Worm (Caenorhabditis elegans) whole organism, midembryonic: ENCODE data around the gene ddx-23.
A peak's percentile ranks its signal among the peaks of the same experiment; 100 is the strongest.

Experiments used
- T22C8.4 ChIP-seq: fragments of 200-800 bp; sonication (Bioruptor generic); IDR thresholded peaks from 2 replicates; pipeline ENCODE4 v1.3.6; 2022; ENCODE audit warnings: missing genetic modification characterization, missing compliant biosample characterization
- cog-1 ChIP-seq: sonication (generic microtip); optimal IDR thresholded peaks from 2 replicates; lab custom pipeline; 2016; ENCODE audit warnings: missing genetic modification characterization, missing compliant biosample characterization
- flt-1 ChIP-seq: fragments of 200-800 bp; sonication (Bioruptor generic); IDR thresholded peaks from 2 replicates; pipeline ENCODE4 v1.3.6; 2022; ENCODE audit warnings: missing genetic modification characterization, missing compliant biosample characterization
- klf-2 ChIP-seq: fragments of 200-800 bp; sonication (Bioruptor generic); conservative IDR thresholded peaks from 2 replicates; pipeline ENCODE4 v1.3.6; 2022; ENCODE audit warnings: missing genetic modification reagents, missing genetic modification characterization, missing compliant biosample characterization
- med-1 ChIP-seq: sonication (generic microtip); optimal IDR thresholded peaks from 2 replicates; lab custom pipeline; 2017; ENCODE audit warnings: missing genetic modification characterization, mild to moderate bottlenecking, missing compliant biosample characterization, antibody characterized with exemption, missing genetic modification reagents; ENCODE audit not compliant: insufficient read depth
- ref-1 ChIP-seq: fragments of 200-800 bp; sonication (Bioruptor generic); conservative IDR thresholded peaks from 2 replicates; pipeline ENCODE4 v1.3.6; 2022; ENCODE audit warnings: missing genetic modification reagents, missing genetic modification characterization, missing compliant biosample characterization
- tab-1 ChIP-seq: fragments of 200-800 bp; sonication (Bioruptor generic); IDR thresholded peaks from 2 replicates; pipeline ENCODE4 v1.3.6; 2022; ENCODE audit warnings: missing genetic modification characterization, missing compliant biosample characterization
- ztf-23 ChIP-seq: fragments of 200-800 bp; sonication (Bioruptor generic); IDR thresholded peaks from 2 replicates; pipeline ENCODE4 v1.3.6; 2022; ENCODE audit warnings: missing genetic modification reagents, missing genetic modification characterization, missing compliant biosample characterization
- ztf-29 ChIP-seq: fragments of 200-800 bp; sonication (Bioruptor generic); IDR thresholded peaks from 2 replicates; pipeline ENCODE4 v1.3.6; 2022; ENCODE audit warnings: missing genetic modification reagents, missing genetic modification characterization, missing compliant biosample characterization

Gene ddx-23

DNA sequence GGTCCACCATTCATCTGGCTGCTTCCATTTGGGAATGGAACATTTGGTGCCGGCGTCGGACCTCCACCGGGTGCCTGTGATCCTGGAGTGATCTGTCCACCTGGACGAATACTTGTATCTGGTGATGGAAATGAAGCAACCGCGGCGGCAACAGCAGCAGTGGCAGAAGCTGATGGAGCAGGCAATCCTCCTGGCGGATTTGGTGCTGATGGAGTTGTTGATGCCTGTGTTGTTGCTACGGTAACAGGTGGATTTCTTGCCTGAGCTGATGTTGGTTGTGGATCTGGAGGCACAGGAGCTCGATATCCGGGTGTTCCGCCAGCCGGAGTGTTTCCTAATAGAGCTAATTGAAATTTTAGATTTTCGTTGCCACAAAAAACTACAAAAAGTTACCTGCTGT lies 20.6 kb downstream of the ddx-23 start:
- TF ChIP-seq T22C8.4 (no peak), tab-1 (GFP tag; lab: Robert Waterston, UW) (no peak), klf-2 (GFP tag; lab: Robert Waterston, UW) (no peak), ref-1 (no peak), cog-1 (tag; lab: Kevin White, UChicago) (no peak), ztf-29 (GFP tag; lab: Robert Waterston, UW) (no peak), med-1 (GFP tag; lab: Kevin White, UChicago) (no peak), ztf-23 (no peak), flt-1 (GFP tag; lab: Robert Waterston, UW) (no peak)

DNA sequence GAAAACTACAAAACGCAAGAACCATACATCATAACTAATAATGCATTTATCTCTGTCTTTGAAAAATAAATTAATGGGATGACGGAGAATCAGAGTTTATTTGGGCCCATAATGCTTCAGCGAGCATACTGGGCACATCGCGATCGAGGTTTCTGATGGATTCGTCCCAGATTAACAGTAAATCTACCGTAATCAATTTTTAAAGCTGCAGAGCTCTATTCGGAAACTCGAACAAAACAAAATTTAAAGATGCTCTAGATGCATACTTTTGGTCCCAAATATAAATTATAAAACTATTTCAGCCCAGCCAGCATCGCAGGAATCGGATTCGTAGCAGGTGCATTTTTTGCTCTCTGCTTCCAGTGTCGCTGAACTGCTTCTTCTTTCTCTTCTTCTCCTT lies 25.0 kb downstream of the ddx-23 start:
- no peak for TF ChIP-seq ztf-29 (GFP tag; lab: Robert Waterston, UW)
- no peak for TF ChIP-seq T22C8.4
- TF ChIP-seq cog-1 (tag; lab: Kevin White, UChicago), result no peak
- no peak for TF ChIP-seq ref-1
- TF ChIP-seq tab-1 (GFP tag; lab: Robert Waterston, UW), result no peak
- TF ChIP-seq klf-2 (GFP tag; lab: Robert Waterston, UW), result no peak

ce11 chrIII:5826895-5827437 lies 26.1 kb downstream of the ddx-23 start:
- TF ChIP-seq tab-1 (GFP tag; lab: Robert Waterston, UW) (no peak), ref-1 (no peak), T22C8.4 (no peak)

DNA sequence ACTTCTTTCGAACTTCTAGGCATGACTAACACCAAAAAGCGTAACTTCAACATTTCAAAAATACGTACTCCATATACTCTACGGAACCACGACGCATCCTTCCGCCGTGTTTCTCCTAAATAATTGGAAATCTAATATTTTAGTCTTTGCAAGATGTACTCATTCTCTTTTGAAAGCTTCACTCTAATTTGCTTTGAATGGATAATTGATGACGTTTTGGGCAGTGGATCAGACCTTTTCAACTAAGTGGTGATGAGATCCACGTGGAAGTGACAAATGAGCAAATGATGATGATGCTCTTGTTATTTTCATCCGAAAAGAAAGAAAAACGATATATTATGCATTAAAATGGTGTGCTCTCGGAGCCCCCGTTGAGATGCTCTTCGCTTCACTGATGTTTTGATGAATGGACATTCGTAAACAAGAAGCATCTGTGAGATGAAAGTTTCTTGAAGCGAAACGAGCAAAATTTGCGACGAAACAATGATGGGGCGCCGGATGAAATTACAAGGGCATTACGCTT lies 28.6 kb downstream of the ddx-23 start:
- TF ChIP-seq ztf-23, result no peak
- TF ChIP-seq tab-1 (GFP tag; lab: Robert Waterston, UW), result no peak
- TF ChIP-seq flt-1 (GFP tag; lab: Robert Waterston, UW), result no peak
- TF ChIP-seq klf-2 (GFP tag; lab: Robert Waterston, UW), result no peak
- TF ChIP-seq T22C8.4, result no peak
- no peak for TF ChIP-seq ztf-29 (GFP tag; lab: Robert Waterston, UW)
- no peak for TF ChIP-seq med-1 (GFP tag; lab: Kevin White, UChicago)
- no peak for TF ChIP-seq ref-1
- no peak for TF ChIP-seq cog-1 (tag; lab: Kevin White, UChicago)

DNA sequence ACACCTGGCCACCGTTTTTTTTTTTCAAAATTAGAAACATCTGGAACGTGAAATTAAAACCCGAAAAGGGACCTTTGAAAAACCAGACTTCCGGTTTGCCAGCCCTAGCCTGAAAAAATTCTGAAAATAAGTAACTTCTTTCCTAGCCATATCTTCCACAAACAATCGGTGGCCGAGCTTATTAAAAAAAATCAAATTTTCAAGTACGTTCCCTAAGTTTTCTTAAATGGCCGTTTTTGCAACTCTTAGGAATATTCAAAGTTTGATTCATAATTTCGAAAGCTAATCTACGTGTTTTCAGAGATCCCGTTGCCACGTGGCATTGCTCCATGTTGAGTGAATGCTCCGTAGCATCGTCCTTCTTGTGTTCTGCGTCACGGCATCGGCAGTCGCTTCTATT lies 29.5 kb downstream of the ddx-23 start, which contains the start of gene R12B2.8:
TSS of gene R12B2.8 (plus strand) at position 301 of the 400 bp plus-strand sequence.
- TF ChIP-seq ztf-23 (no peak), klf-2 (GFP tag; lab: Robert Waterston, UW) (no peak), flt-1 (GFP tag; lab: Robert Waterston, UW) (no peak), cog-1 (tag; lab: Kevin White, UChicago) (no peak), med-1 (GFP tag; lab: Kevin White, UChicago) (no peak), tab-1 (GFP tag; lab: Robert Waterston, UW) (no peak)

DNA sequence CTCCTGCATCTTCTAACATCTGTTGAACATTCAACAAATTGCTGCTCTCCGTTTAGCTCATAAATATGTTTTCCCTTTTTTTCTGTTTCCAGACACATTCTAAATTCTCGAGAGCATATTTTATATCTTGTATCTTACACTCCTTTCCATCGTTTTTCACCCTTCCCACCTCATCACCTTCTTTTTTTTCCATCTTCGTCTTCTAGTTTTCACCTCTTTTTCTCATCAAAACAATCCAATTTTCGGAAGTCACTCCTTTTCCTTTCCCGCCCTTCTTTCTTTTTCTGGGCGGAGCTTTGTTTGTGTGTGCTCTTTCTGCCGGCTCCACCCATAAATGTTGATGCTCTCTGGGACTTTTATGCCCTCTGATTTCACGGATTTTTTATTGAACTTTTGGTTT lies 30.3 kb downstream of the ddx-23 start:
- no peak for TF ChIP-seq ztf-29 (GFP tag; lab: Robert Waterston, UW)
- TF ChIP-seq ref-1, result no peak
- TF ChIP-seq klf-2 (GFP tag; lab: Robert Waterston, UW), result no peak
- TF ChIP-seq cog-1 (tag; lab: Kevin White, UChicago), result no peak
- TF ChIP-seq T22C8.4, result no peak
- no peak for TF ChIP-seq tab-1 (GFP tag; lab: Robert Waterston, UW)
- no peak for TF ChIP-seq ztf-23
- TF ChIP-seq flt-1 (GFP tag; lab: Robert Waterston, UW), result no peak
- no peak for TF ChIP-seq med-1 (GFP tag; lab: Kevin White, UChicago)

ce11 chrIII:5815932-5816331 lies 37.1 kb downstream of the ddx-23 start, which contains the start of gene sma-4:
Gene sma-4 (plus strand): TSS chrIII:5816232.
- TF ChIP-seq T22C8.4 (no peak), ztf-29 (GFP tag; lab: Robert Waterston, UW) (no peak), flt-1 (GFP tag; lab: Robert Waterston, UW) (no peak), tab-1 (GFP tag; lab: Robert Waterston, UW) (no peak), cog-1 (tag; lab: Kevin White, UChicago) (no peak), ref-1 (no peak), med-1 (GFP tag; lab: Kevin White, UChicago) (no peak)

ce11 chrIII:5814799-5815198 lies 38.3 kb downstream of the ddx-23 start, which contains the start of gene R12B2.7:
Gene R12B2.7 (plus strand): TSS chrIII:5815045.
- 0 out of 2 replicates have a peak, but pooled peaks have one; percentile 28 for TF ChIP-seq tab-1 (GFP tag; lab: Robert Waterston, UW)
- no peak for TF ChIP-seq T22C8.4
- no peak for TF ChIP-seq ref-1

DNA sequence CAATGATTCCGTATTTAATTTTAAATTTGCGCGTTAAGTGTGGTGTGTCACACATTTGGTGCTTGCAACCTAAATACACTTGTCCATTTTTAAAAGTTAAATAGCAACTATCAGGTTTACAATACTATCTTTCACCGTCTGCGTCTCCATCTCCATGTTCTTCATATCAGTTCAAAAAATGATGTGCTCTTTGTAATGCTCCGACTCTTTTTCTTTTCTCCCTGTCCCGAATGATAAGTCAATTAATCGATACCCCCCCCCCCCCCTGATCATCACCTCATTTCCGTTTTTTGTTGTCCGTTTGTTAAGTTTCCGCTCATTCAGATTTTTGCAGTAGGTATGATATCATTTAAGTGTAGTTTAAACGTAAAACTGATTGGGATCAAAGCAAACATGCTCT lies 39.0 kb downstream of the ddx-23 start:
- no peak for TF ChIP-seq tab-1 (GFP tag; lab: Robert Waterston, UW)
- no peak for TF ChIP-seq klf-2 (GFP tag; lab: Robert Waterston, UW)
- TF ChIP-seq T22C8.4, result no peak
- TF ChIP-seq ref-1, result no peak
- no peak for TF ChIP-seq med-1 (GFP tag; lab: Kevin White, UChicago)
- no peak for TF ChIP-seq cog-1 (tag; lab: Kevin White, UChicago)
- no peak for TF ChIP-seq flt-1 (GFP tag; lab: Robert Waterston, UW)
- TF ChIP-seq ztf-23, result no peak
- TF ChIP-seq ztf-29 (GFP tag; lab: Robert Waterston, UW), result no peak

DNA sequence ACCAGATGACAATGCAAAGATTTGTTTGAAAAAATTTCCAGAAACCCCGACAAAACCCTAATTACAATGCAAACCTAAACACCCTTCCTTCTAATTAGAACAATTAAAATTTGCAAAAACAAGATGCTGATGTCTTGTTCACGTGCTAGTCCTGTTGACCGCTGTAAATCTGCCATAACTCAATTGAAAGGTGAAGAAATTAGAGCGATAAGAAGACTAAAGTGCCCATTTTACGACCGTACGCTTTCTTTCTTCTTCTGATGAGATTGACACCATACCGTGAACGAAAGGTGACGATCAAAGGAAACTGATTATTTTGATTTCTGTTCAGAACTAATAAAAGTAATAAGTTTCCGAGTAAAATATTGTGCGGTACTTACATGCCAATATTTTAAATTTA lies 39.6 kb downstream of the ddx-23 start:
- no peak for TF ChIP-seq ref-1
- no peak for TF ChIP-seq tab-1 (GFP tag; lab: Robert Waterston, UW)
- TF ChIP-seq ztf-23, result no peak
- TF ChIP-seq klf-2 (GFP tag; lab: Robert Waterston, UW), result no peak
- no peak for TF ChIP-seq med-1 (GFP tag; lab: Kevin White, UChicago)
- no peak for TF ChIP-seq T22C8.4
- no peak for TF ChIP-seq ztf-29 (GFP tag; lab: Robert Waterston, UW)
- TF ChIP-seq cog-1 (tag; lab: Kevin White, UChicago), result no peak
- TF ChIP-seq flt-1 (GFP tag; lab: Robert Waterston, UW), result no peak
